Worm (Caenorhabditis elegans) whole organism, L2 larva: Measurements from ENCODE around the gene zer-1.

Source experiments
- Y55F3AM.14 ChIP-seq: fragments of 200-800 bp; sonication (Bioruptor generic); optimal IDR thresholded peaks from 2 replicates; lab custom pipeline; 2018; ENCODE audit warnings: mild to moderate bottlenecking, missing genetic modification characterization, missing compliant biosample characterization
- ceh-82 ChIP-seq: fragments of 150-350 bp; optimal IDR thresholded peaks from 2 replicates; lab custom pipeline; 2014; ENCODE audit warnings: missing biosample characterization, missing genetic modification characterization
- elt-3 ChIP-seq: sonication (generic microtip); optimal IDR thresholded peaks from 2 replicates; lab custom pipeline; 2017; ENCODE audit warnings: missing biosample characterization, missing genetic modification characterization
- fos-1 ChIP-seq: fragments of 150-350 bp; optimal IDR thresholded peaks from 2 replicates; lab custom pipeline; 2014; ENCODE audit warnings: missing biosample characterization, missing genetic modification characterization
- lin-13 ChIP-seq: fragments of 150-350 bp; optimal IDR thresholded peaks from 2 replicates; lab custom pipeline; 2014; ENCODE audit warnings: missing biosample characterization, missing genetic modification reagents, missing genetic modification characterization
- nhr-129 ChIP-seq: fragments of 150-350 bp; optimal IDR thresholded peaks from 2 replicates; lab custom pipeline; 2014; ENCODE audit warnings: missing biosample characterization, missing genetic modification characterization
- nhr-237 ChIP-seq: fragments of 150-350 bp; optimal IDR thresholded peaks from 2 replicates; lab custom pipeline; 2014; ENCODE audit warnings: missing biosample characterization, missing genetic modification characterization
- nhr-77 ChIP-seq: fragments of 150-350 bp; optimal IDR thresholded peaks from 2 replicates; lab custom pipeline; 2014; ENCODE audit warnings: missing biosample characterization, missing genetic modification characterization
- snpc-4 ChIP-seq: fragments of 150-350 bp; optimal IDR thresholded peaks from 2 replicates; lab custom pipeline; 2014; ENCODE audit warnings: missing biosample characterization, missing genetic modification characterization
- unc-62 ChIP-seq: fragments of 150-350 bp; optimal IDR thresholded peaks from 2 replicates; lab custom pipeline; 2014; ENCODE audit warnings: missing biosample characterization, missing genetic modification reagents, missing genetic modification characterization

- peak; percentile 34 for TF ChIP-seq lin-13 (GFP tag; lab: Kevin White, UChicago)
- TF ChIP-seq ceh-82 (tag; lab: Kevin White, UChicago), result no peak
- no peak for TF ChIP-seq snpc-4 (tag; lab: Kevin White, UChicago)
- TF ChIP-seq nhr-129 (tag; lab: Kevin White, UChicago), result no peak
- no peak for TF ChIP-seq nhr-77
- no peak for TF ChIP-seq nhr-237 (tag; lab: Kevin White, UChicago)
- TF ChIP-seq elt-3, result no peak
- no peak for TF ChIP-seq unc-62
- TF ChIP-seq fos-1, result no peak
- TF ChIP-seq Y55F3AM.14, result no peak
These were observed 15.1 kb upstream of the zer-1 start for ce11 chrIII:901600-902250.
